Fruit fly (Drosophila melanogaster) whole organism, wandering third instar larva: ENCODE measurements around the gene CG15597.
A peak's percentile ranks its signal among the peaks of the same experiment; 100 is the strongest.

Experiments used
- Abd-B ChIP-seq: fragments of >200 bp; optimal IDR thresholded peaks from 2 replicates; lab custom pipeline; 2017; ENCODE audit warnings: missing biosample characterization, missing genetic modification characterization
- CG32264 ChIP-seq: fragments of 200-800 bp; sonication (Bioruptor generic); optimal IDR thresholded peaks from 2 replicates; lab custom pipeline; 2016; ENCODE audit warnings: missing biosample characterization, missing genetic modification characterization
- CrebA ChIP-seq: fragments of 200-800 bp; sonication (Bioruptor generic); optimal IDR thresholded peaks from 2 replicates; lab custom pipeline; 2016; ENCODE audit warnings: missing biosample characterization, mild to moderate bottlenecking, missing genetic modification characterization, borderline replicate concordance
- Dif ChIP-seq: fragments of 200-275, 200-300 bp; sonication (Bioruptor generic); optimal IDR thresholded peaks from 2 replicates; lab custom pipeline; 2018; ENCODE audit warnings: missing biosample characterization, missing genetic modification characterization; ENCODE audit not compliant: partially characterized antibody
- GATAd ChIP-seq: sonication (Bioruptor generic); optimal IDR thresholded peaks from 2 replicates; lab custom pipeline; 2016; ENCODE audit warnings: missing biosample characterization, missing genetic modification characterization
- HLH106 ChIP-seq: fragments of 200-800 bp; optimal IDR thresholded peaks from 3 replicates; lab custom pipeline; 2019; ENCODE audit warnings: missing biosample characterization, mild to moderate bottlenecking, missing genetic modification characterization, moderate library complexity
- Hnf4 ChIP-seq: fragments of 200-800 bp; sonication (Bioruptor generic); optimal IDR thresholded peaks from 2 replicates; lab custom pipeline; 2016; ENCODE audit warnings: missing biosample characterization, mild to moderate bottlenecking, missing genetic modification characterization
- Hr78 ChIP-seq: fragments of >200 bp; optimal IDR thresholded peaks from 2 replicates; lab custom pipeline; 2017; ENCODE audit warnings: missing biosample characterization, missing genetic modification characterization
- Hr83 ChIP-seq: fragments of 200-300 bp; sonication (Bioruptor generic); optimal IDR thresholded peaks from 2 replicates; lab custom pipeline; 2016; ENCODE audit warnings: missing biosample characterization, mild to moderate bottlenecking, missing genetic modification characterization, moderate library complexity; ENCODE audit not compliant: poor library complexity, severe bottlenecking
- Jra ChIP-seq: sonication (Bioruptor generic); optimal IDR thresholded peaks from 2 replicates; lab custom pipeline; 2016; ENCODE audit warnings: missing biosample characterization, missing genetic modification characterization
- Myc ChIP-seq: fragments of >200 bp; optimal IDR thresholded peaks from 2 replicates; lab custom pipeline; 2017
- OdsH ChIP-seq: fragments of 200-800 bp; sonication (Bioruptor generic); optimal IDR thresholded peaks from 2 replicates; lab custom pipeline; 2016; ENCODE audit warnings: missing biosample characterization, mild to moderate bottlenecking, missing genetic modification characterization
- Sp1 ChIP-seq: fragments of 200-800 bp; sonication (Bioruptor generic); optimal IDR thresholded peaks from 3 replicates; lab custom pipeline; 2019; ENCODE audit warnings: missing biosample characterization, mild to moderate bottlenecking, missing genetic modification characterization, moderate library complexity
- Vsx2 ChIP-seq: fragments of 200-300, 225-300 bp; sonication (Bioruptor generic); optimal IDR thresholded peaks from 2 replicates; lab custom pipeline; 2018; ENCODE audit warnings: missing biosample characterization, missing genetic modification characterization; ENCODE audit not compliant: partially characterized antibody
- br ChIP-seq: fragments of 200-800 bp; sonication (Bioruptor generic); optimal IDR thresholded peaks from 2 replicates; lab custom pipeline; 2016; ENCODE audit warnings: missing biosample characterization, missing genetic modification characterization
- brk ChIP-seq: fragments of 200-800 bp; sonication (Bioruptor generic); optimal IDR thresholded peaks from 2 replicates; lab custom pipeline; 2016; ENCODE audit warnings: missing biosample characterization, mild to moderate bottlenecking, missing genetic modification characterization
- dl ChIP-seq, 2 experiments: fragments of 175-275, 200-275 bp in 1 of 2; fragments of 200-275 bp in 1 of 2; sonication (Bioruptor generic); optimal IDR thresholded peaks; lab custom pipeline; 2018; ENCODE audit warnings: mild to moderate bottlenecking in 2 of 2, missing biosample characterization in 2 of 2, missing genetic modification characterization in 2 of 2, moderate library complexity in 2 of 2; ENCODE audit not compliant: partially characterized antibody in 2 of 2, insufficient read depth in 1 of 2
- foxo ChIP-seq, 2 experiments: fragments of 200-800 bp; sonication (Bioruptor generic); optimal IDR thresholded peaks; 2 replicates in 1 of 2; 3 replicates in 1 of 2; lab custom pipeline; 2016 to 2017; ENCODE audit warnings: missing biosample characterization in 2 of 2, missing genetic modification characterization in 2 of 2
- fru ChIP-seq: fragments of 200-800 bp; sonication (Bioruptor generic); optimal IDR thresholded peaks from 3 replicates; lab custom pipeline; 2016; ENCODE audit warnings: missing biosample characterization, mild to moderate bottlenecking, missing genetic modification characterization
- jim ChIP-seq: fragments of 175-275, 200-325 bp; sonication (Bioruptor generic); optimal IDR thresholded peaks from 2 replicates; lab custom pipeline; 2016; ENCODE audit warnings: missing biosample characterization, mild to moderate bottlenecking, missing genetic modification characterization
- pan ChIP-seq: fragments of >200 bp; optimal IDR thresholded peaks from 2 replicates; lab custom pipeline; 2017
- psq ChIP-seq: fragments of 200-800 bp; sonication (Bioruptor generic); optimal IDR thresholded peaks from 3 replicates; lab custom pipeline; 2017; ENCODE audit warnings: missing biosample characterization, mild to moderate bottlenecking, missing genetic modification characterization, moderate library complexity
- rgr ChIP-seq: fragments of 200-800 bp; sonication (Bioruptor generic); optimal IDR thresholded peaks from 3 replicates; lab custom pipeline; 2016; ENCODE audit warnings: missing biosample characterization, mild to moderate bottlenecking, missing genetic modification characterization
- tai ChIP-seq: sonication (Bioruptor generic); optimal IDR thresholded peaks from 2 replicates; lab custom pipeline; 2016; ENCODE audit warnings: missing biosample characterization, missing genetic modification characterization
- usp ChIP-seq: fragments of >200 bp; optimal IDR thresholded peaks from 2 replicates; lab custom pipeline; 2017; ENCODE audit warnings: missing biosample characterization, missing genetic modification characterization
- woc ChIP-seq: sonication (Bioruptor generic); optimal IDR thresholded peaks from 2 replicates; lab custom pipeline; 2016; ENCODE audit warnings: missing biosample characterization, mild to moderate bottlenecking, missing genetic modification characterization

Gene CG15597

dm6 chr3R:6285100-6285499 lies at the start of gene CG15597:
CG15597 (minus strand) TSS chr3R:6285200.
- TF ChIP-seq br (GFP tag; lab: Kevin White, UChicago) = no peak
- no peak for TF ChIP-seq pan (lab: Kevin White, UChicago)
- TF ChIP-seq Sp1 = no peak
- TF ChIP-seq, all 38 proteins: peak for 0

- TF ChIP-seq jim (GFP tag; lab: Kevin White, UChicago) (no peak), rgr (no peak)
Measured at dm6 chr3R:6329774-6330298, 44.8 kb upstream of the CG15597 start, which contains the start of gene Osi18. Osi18 (plus strand) TSS chr3R:6330248.

- TF ChIP-seq br (GFP tag; lab: Kevin White, UChicago) (no peak), Sp1 (no peak), HLH106 (tag; lab: Kevin White, UChicago) (no peak), usp (GFP tag; lab: Kevin White, UChicago) (no peak), dl (GFP tag; optimal IDR thresholded peaks at IDR 0.05; lab: Kevin White, UChicago; ENCODE audit: insufficient read depth in 1 of 2, partially characterized antibody in 2 of 2) (no peak), fru (GFP tag; lab: Kevin White, UChicago) (no peak), Vsx2 (GFP tag; lab: Kevin White, UChicago) (no peak), Myc (no peak), rgr (no peak), Hr83 (GFP tag; lab: Kevin White, UChicago) (no peak), Hr78 (no peak), OdsH (GFP tag; lab: Kevin White, UChicago) (no peak), Dif (GFP tag; lab: Kevin White, UChicago) (no peak)
Measured at dm6 chr3R:6315078-6315477, 30.1 kb upstream of the CG15597 start.

- no peak for TF ChIP-seq CrebA (GFP tag; lab: Kevin White, UChicago)
- peak; percentile 16 for TF ChIP-seq fru (GFP tag; lab: Kevin White, UChicago)
Measured at dm6 chr3R:6311641-6312259, 26.8 kb upstream of the CG15597 start, which contains the start of gene Osi17. Osi17 (plus strand) TSS chr3R:6311772.

- TF ChIP-seq Sp1 (no peak), HLH106 (tag; lab: Kevin White, UChicago) (no peak), Vsx2 (GFP tag; lab: Kevin White, UChicago) (no peak)
Measured at dm6 chr3R:6309676-6310075, 24.7 kb upstream of the CG15597 start, which contains the start of gene CG31560. CG31560 (plus strand) TSS chr3R:6309976.

dm6 chr3R:6306584-6306983 lies 21.6 kb upstream of the CG15597 start, which contains the start of gene CG46026:
CG46026 (plus strand) TSS chr3R:6306884.
- no peak for TF ChIP-seq psq
- TF ChIP-seq HLH106 (tag; lab: Kevin White, UChicago) = no peak
- no peak for TF ChIP-seq fru (GFP tag; lab: Kevin White, UChicago)
- TF ChIP-seq Hnf4 (GFP tag; lab: Kevin White, UChicago) = no peak
- TF ChIP-seq CG32264 (GFP tag; lab: Kevin White, UChicago) = no peak
- TF ChIP-seq tai (GFP tag; lab: Kevin White, UChicago) = no peak

dm6 chr3R:6304947-6305346 lies 19.9 kb upstream of the CG15597 start, which contains the start of gene Osi16:
Osi16 (plus strand) TSS chr3R:6305247.
- TF ChIP-seq psq = no peak
- TF ChIP-seq Jra = no peak
- TF ChIP-seq foxo (GFP tag; optimal IDR thresholded peaks at IDR 0.05; lab: Kevin White, UChicago) = no peak
- no peak for TF ChIP-seq Hnf4 (GFP tag; lab: Kevin White, UChicago)
- no peak for TF ChIP-seq GATAd (GFP tag; lab: Kevin White, UChicago)
- TF ChIP-seq tai (GFP tag; lab: Kevin White, UChicago) = no peak
- no peak for TF ChIP-seq dl (GFP tag; optimal IDR thresholded peaks at IDR 0.05; lab: Kevin White, UChicago; ENCODE audit: insufficient read depth in 1 of 2, partially characterized antibody in 2 of 2)
- TF ChIP-seq woc = no peak
- TF ChIP-seq OdsH (GFP tag; lab: Kevin White, UChicago) = no peak
- no peak for TF ChIP-seq Myc
- TF ChIP-seq brk (GFP tag; lab: Kevin White, UChicago) = no peak
- no peak for TF ChIP-seq rgr
- TF ChIP-seq Abd-B = no peak
